Fruit fly (Drosophila melanogaster) whole organism, embryonic: ENCODE results near the gene schlank.

ENCODE experiments used
- Asciz ChIP-seq: fragments of 200-800 bp; sonication (Bioruptor generic); optimal IDR thresholded peaks from 2 replicates; lab custom pipeline; 2017; ENCODE audit warnings: missing biosample characterization, mild to moderate bottlenecking, missing genetic modification characterization, missing genetic modification reagents
- BEAF-32 ChIP-seq: fragments of 200-800 bp; sonication (Bioruptor generic); optimal IDR thresholded peaks from 3 replicates; lab custom pipeline; 2017; ENCODE audit warnings: missing biosample characterization, missing genetic modification characterization, mild to moderate bottlenecking, moderate library complexity, missing genetic modification reagents
- CG10147 ChIP-seq: fragments of 200-800 bp; sonication (Bioruptor generic); optimal IDR thresholded peaks from 2 replicates; lab custom pipeline; 2019; ENCODE audit warnings: missing biosample characterization, mild to moderate bottlenecking, missing genetic modification characterization, moderate library complexity
- CG10209 ChIP-seq: fragments of 200-800 bp; sonication (Bioruptor generic); optimal IDR thresholded peaks from 3 replicates; lab custom pipeline; 2017; ENCODE audit warnings: missing biosample characterization, mild to moderate bottlenecking, missing genetic modification characterization, missing genetic modification reagents
- CG10267 ChIP-seq: fragments of 200-800 bp; sonication (Bioruptor generic); optimal IDR thresholded peaks from 2 replicates; lab custom pipeline; 2018; ENCODE audit warnings: missing biosample characterization, mild to moderate bottlenecking, missing genetic modification characterization, moderate library complexity
- CG10321 ChIP-seq: fragments of 200-800 bp; sonication (Bioruptor generic); IDR thresholded peaks from 2 replicates; pipeline ENCODE4 v1.3.6; 2022; ENCODE audit warnings: missing biosample characterization, missing genetic modification characterization
- CG12219 ChIP-seq: fragments of 200-800 bp; sonication (Bioruptor generic); optimal IDR thresholded peaks from 3 replicates; lab custom pipeline; 2018; ENCODE audit warnings: missing biosample characterization, mild to moderate bottlenecking, missing genetic modification characterization
- CG12236 ChIP-seq: fragments of 200-800 bp; sonication (Bioruptor generic); optimal IDR thresholded peaks from 2 replicates; lab custom pipeline; 2016; ENCODE audit warnings: missing biosample characterization, missing genetic modification characterization
- CG12769 ChIP-seq: fragments of 200-800 bp; sonication (Bioruptor generic); optimal IDR thresholded peaks from 2 replicates; lab custom pipeline; 2019; ENCODE audit warnings: missing biosample characterization, mild to moderate bottlenecking, missing genetic modification characterization, moderate library complexity
- CG13624 ChIP-seq: fragments of 200-800 bp; sonication (Bioruptor generic); optimal IDR thresholded peaks from 2 replicates; lab custom pipeline; 2016; ENCODE audit warnings: missing biosample characterization, missing genetic modification characterization
- CG14710 ChIP-seq: fragments of 200-800 bp; sonication (Bioruptor generic); optimal IDR thresholded peaks from 3 replicates; lab custom pipeline; 2019; ENCODE audit warnings: missing biosample characterization, mild to moderate bottlenecking, missing genetic modification characterization, moderate library complexity
- CG14860 ChIP-seq: fragments of 200-800 bp; sonication (Bioruptor generic); IDR thresholded peaks from 3 replicates; pipeline ENCODE4 v1.3.6; 2022; ENCODE audit warnings: missing biosample characterization, missing genetic modification characterization; ENCODE audit not compliant: partially characterized antibody
- CG30431 ChIP-seq: fragments of 200-800 bp; sonication (Bioruptor generic); optimal IDR thresholded peaks from 2 replicates; lab custom pipeline; 2017; ENCODE audit warnings: missing biosample characterization, missing genetic modification characterization
- CG4854 ChIP-seq: fragments of 200-800 bp; sonication (Bioruptor generic); optimal IDR thresholded peaks from 2 replicates; lab custom pipeline; 2016; ENCODE audit warnings: missing biosample characterization, missing genetic modification characterization, inconsistent platforms
- CG6254 ChIP-seq: fragments of 200-800 bp; sonication (Bioruptor generic); optimal IDR thresholded peaks from 3 replicates; lab custom pipeline; 2017; ENCODE audit warnings: mild to moderate bottlenecking, missing biosample characterization, missing genetic modification reagents, missing genetic modification characterization
- CG9437 ChIP-seq: fragments of 200-800 bp; sonication (Bioruptor generic); optimal IDR thresholded peaks from 2 replicates; lab custom pipeline; 2018; ENCODE audit warnings: missing biosample characterization, mild to moderate bottlenecking, missing genetic modification characterization
- Dip2 ChIP-seq: fragments of 200-800 bp; sonication (Bioruptor generic); IDR thresholded peaks from 2 replicates; pipeline ENCODE4 v1.3.6; 2022; ENCODE audit warnings: missing biosample characterization, missing genetic modification characterization
- Drgx ChIP-seq: fragments of 200-800 bp; sonication (Bioruptor generic); IDR thresholded peaks from 2 replicates; pipeline ENCODE4 v1.3.6; 2022; ENCODE audit warnings: missing biosample characterization, missing genetic modification characterization
- H15 ChIP-seq: fragments of 200-800 bp; sonication (Bioruptor generic); IDR thresholded peaks from 3 replicates; pipeline ENCODE4 v1.3.6; 2022; ENCODE audit warnings: missing biosample characterization, missing genetic modification characterization
- HHEX ChIP-seq: fragments of 200-800 bp; sonication (Bioruptor generic); optimal IDR thresholded peaks from 3 replicates; lab custom pipeline; 2017; ENCODE audit warnings: missing biosample characterization, mild to moderate bottlenecking, missing genetic modification characterization, missing genetic modification reagents
- Hmr ChIP-seq: fragments of 200-800 bp; sonication (Bioruptor generic); optimal IDR thresholded peaks from 3 replicates; lab custom pipeline; 2017; ENCODE audit warnings: mild to moderate bottlenecking, missing biosample characterization, missing genetic modification reagents, missing genetic modification characterization
- Hsf ChIP-seq: fragments of 200-800 bp; sonication (Bioruptor generic); optimal IDR thresholded peaks from 3 replicates; lab custom pipeline; 2016; ENCODE audit warnings: missing biosample characterization, missing genetic modification characterization
- Jarid2 ChIP-seq: fragments of 200-800 bp; sonication (Bioruptor generic); optimal IDR thresholded peaks from 3 replicates; lab custom pipeline; 2017; ENCODE audit warnings: mild to moderate bottlenecking, missing biosample characterization, missing genetic modification reagents, missing genetic modification characterization
- Lim3 ChIP-seq: fragments of 200-800 bp; sonication (Bioruptor generic); IDR thresholded peaks from 2 replicates; pipeline ENCODE4 v1.3.6; 2022; ENCODE audit warnings: missing biosample characterization, missing genetic modification characterization
- Lpt ChIP-seq: fragments of >200 bp; optimal IDR thresholded peaks from 2 replicates; lab custom pipeline; 2018; ENCODE audit warnings: missing biosample characterization, missing genetic modification characterization
- MTF-1 ChIP-seq: fragments of 200-800 bp; sonication (Bioruptor generic); optimal IDR thresholded peaks from 2 replicates; lab custom pipeline; 2018; ENCODE audit warnings: missing biosample characterization, mild to moderate bottlenecking, missing genetic modification characterization, borderline replicate concordance
- NC2α ChIP-seq: fragments of 200-800 bp; sonication (Bioruptor generic); optimal IDR thresholded peaks from 2 replicates; lab custom pipeline; 2016; ENCODE audit warnings: missing biosample characterization, missing genetic modification characterization
- Nf-YA ChIP-seq: fragments of 200-800 bp; sonication (Bioruptor generic); IDR thresholded peaks from 2 replicates; pipeline ENCODE4 v1.3.6; 2022; ENCODE audit warnings: missing biosample characterization, missing genetic modification characterization
- Rx ChIP-seq: fragments of 200-800 bp; sonication (Bioruptor generic); IDR thresholded peaks from 2 replicates; pipeline ENCODE4 v1.3.6; 2022; ENCODE audit warnings: missing biosample characterization, missing genetic modification characterization
- Usf ChIP-seq: fragments of 200-800 bp; sonication (Bioruptor generic); optimal IDR thresholded peaks from 2 replicates; lab custom pipeline; 2017; ENCODE audit warnings: missing genotype, missing biosample characterization, missing genetic modification characterization
- Xbp1 ChIP-seq: fragments of 200-800 bp; sonication (Bioruptor generic); optimal IDR thresholded peaks from 3 replicates; lab custom pipeline; 2016; ENCODE audit warnings: missing biosample characterization, mild to moderate bottlenecking, missing genetic modification characterization
- az2 ChIP-seq: fragments of 200-800 bp; sonication (Bioruptor generic); optimal IDR thresholded peaks from 3 replicates; lab custom pipeline; 2016; ENCODE audit warnings: missing biosample characterization, missing genetic modification characterization
- bab2 ChIP-seq: fragments of 200-800 bp; sonication (Bioruptor generic); optimal IDR thresholded peaks from 2 replicates; lab custom pipeline; 2016; ENCODE audit warnings: missing biosample characterization, missing genetic modification characterization
- bowl ChIP-seq: fragments of 200-800 bp; sonication (Bioruptor generic); IDR thresholded peaks from 2 replicates; pipeline ENCODE4 v1.3.6; 2022; ENCODE audit warnings: missing biosample characterization, missing genetic modification characterization
- btn ChIP-seq: fragments of 200-800 bp; sonication (Bioruptor generic); optimal IDR thresholded peaks from 2 replicates; lab custom pipeline; 2016; ENCODE audit warnings: missing biosample characterization, missing genetic modification characterization
- croc ChIP-seq: fragments of 200-800 bp; sonication (Bioruptor generic); conservative IDR thresholded peaks from 3 replicates; pipeline ENCODE4 v1.3.6; 2022; ENCODE audit warnings: missing biosample characterization, missing genetic modification characterization
- emc ChIP-seq: fragments of 200-800 bp; sonication (Bioruptor generic); optimal IDR thresholded peaks from 2 replicates; lab custom pipeline; 2016; ENCODE audit warnings: missing biosample characterization, missing genetic modification characterization
- en ChIP-seq: fragments of 200-800 bp; sonication (Bioruptor generic); optimal IDR thresholded peaks from 2 replicates; lab custom pipeline; 2016; ENCODE audit warnings: missing biosample characterization, missing genetic modification characterization
- fu2 ChIP-seq: fragments of 200-800 bp; sonication (Bioruptor generic); optimal IDR thresholded peaks from 2 replicates; lab custom pipeline; 2016; ENCODE audit warnings: missing biosample characterization, missing genetic modification characterization
- her ChIP-seq: fragments of 200-800 bp; sonication (Bioruptor generic); optimal IDR thresholded peaks from 2 replicates; lab custom pipeline; 2016; ENCODE audit warnings: missing biosample characterization, missing genetic modification characterization
- ind ChIP-seq: fragments of 200-800 bp; sonication (Bioruptor generic); optimal IDR thresholded peaks from 3 replicates; lab custom pipeline; 2016; ENCODE audit warnings: missing biosample characterization, missing genetic modification characterization
- jing ChIP-seq: fragments of 200-800 bp; sonication (Bioruptor generic); optimal IDR thresholded peaks from 2 replicates; lab custom pipeline; 2018; ENCODE audit warnings: missing biosample characterization, mild to moderate bottlenecking, missing genetic modification characterization
- kah ChIP-seq: fragments of 200-800 bp; sonication (Bioruptor generic); optimal IDR thresholded peaks from 2 replicates; lab custom pipeline; 2018; ENCODE audit warnings: missing biosample characterization, mild to moderate bottlenecking, missing genetic modification characterization
- kay ChIP-seq: fragments of 200-800 bp; sonication (Bioruptor generic); optimal IDR thresholded peaks from 2 replicates; lab custom pipeline; 2016; ENCODE audit warnings: missing biosample characterization, missing genetic modification characterization
- lilli ChIP-seq: fragments of 200-800 bp; sonication (Bioruptor generic); optimal IDR thresholded peaks from 3 replicates; lab custom pipeline; 2016; ENCODE audit warnings: missing biosample characterization, missing genetic modification characterization
- lola ChIP-seq, 3 experiments: fragments of >200 bp in 2 of 3; fragments of 200-800 bp in 1 of 3; sonication (Bioruptor generic) in 1 of 3; optimal IDR thresholded peaks; 2 replicates each; lab custom pipeline; 2017 to 2019; ENCODE audit warnings: missing biosample characterization in 3 of 3, missing genetic modification characterization in 3 of 3, mild to moderate bottlenecking in 1 of 3, moderate library complexity in 1 of 3
- lov ChIP-seq, 2 experiments: fragments of 200-800 bp in 1 of 2; fragments of >200 bp in 1 of 2; sonication (Bioruptor generic) in 1 of 2; IDR thresholded peaks in 1 of 2; optimal IDR thresholded peaks in 1 of 2; 2 replicates in 1 of 2; 3 replicates in 1 of 2; pipeline versions ENCODE4 v1.3.6 to Lab custom; 2017 to 2022; ENCODE audit warnings: missing biosample characterization in 1 of 2, missing genetic modification characterization in 1 of 2
- so ChIP-seq: fragments of 200-800 bp; sonication (Bioruptor generic); IDR thresholded peaks from 3 replicates; pipeline ENCODE4 v1.3.6; 2022; ENCODE audit warnings: missing biosample characterization, missing genetic modification characterization
- sr ChIP-seq: fragments of 200-800 bp; sonication (Bioruptor generic); IDR thresholded peaks from 3 replicates; pipeline ENCODE4 v1.3.6; 2022; ENCODE audit warnings: missing biosample characterization, missing genetic modification characterization
- twi ChIP-seq: fragments of 200-800 bp; optimal IDR thresholded peaks from 2 replicates; lab custom pipeline; 2019; ENCODE audit warnings: missing biosample characterization, mild to moderate bottlenecking, missing genetic modification characterization, moderate library complexity
- zf30C ChIP-seq: fragments of 200-800 bp; sonication (Bioruptor generic); optimal IDR thresholded peaks from 3 replicates; lab custom pipeline; 2018; ENCODE audit warnings: missing biosample characterization, mild to moderate bottlenecking, missing genetic modification characterization

Gene schlank

dm6 chrX:6295129-6295539, 28.1 kb upstream of the schlank start, which contains the start of the genes CG15891 and CG3815 (continued):
- TF ChIP-seq bab2 (GFP tag; lab: Kevin White, UChicago) (peak; percentile 55), CG10209 (no peak), lilli (GFP tag; lab: Kevin White, UChicago) (peak; percentile 68), CG30431 (GFP tag; lab: Kevin White, UChicago) (peak; percentile 38), kah (GFP tag; lab: Kevin White, UChicago) (peak; percentile 40), lola (GFP tag; optimal IDR thresholded peaks at IDR 0.05; lab: Kevin White, UChicago) (peak in 1 of 3 experiments; percentile 56), CG12769 (no peak), twi (tag; lab: Kevin White, UChicago) (peak; percentile 48), Hmr (GFP tag; lab: Kevin White, UChicago) (no peak), kay (GFP tag; lab: Kevin White, UChicago) (no peak), CG14710 (tag; lab: Kevin White, UChicago) (peak; percentile 66), jing (GFP tag; lab: Kevin White, UChicago) (no peak), Asciz (GFP tag; lab: Kevin White, UChicago) (no peak), Drgx (GFP tag; lab: Robert Waterston, UW) (no peak), NC2α (GFP tag; lab: Kevin White, UChicago) (no peak), Lim3 (no peak), CG14860 (GFP tag; lab: Robert Waterston, UW) (no peak), CG6254 (GFP tag; lab: Kevin White, UChicago) (no peak), Dip2 (no peak), CG10147 (peak; percentile 42), CG13624 (GFP tag; lab: Kevin White, UChicago) (peak; percentile 88), lov (optimal IDR thresholded peaks at IDR 0.05; lab: Kevin White, UChicago) (no peak), lov (GFP tag; IDR thresholded peaks at IDR 0.05; lab: Robert Waterston, UW) (no peak), emc (no peak), Usf (GFP tag; lab: Kevin White, UChicago) (no peak), CG12219 (GFP tag; lab: Kevin White, UChicago) (no peak), Xbp1 (peak; percentile 53), CG12236 (no peak), bowl (GFP tag; lab: Robert Waterston, UW) (no peak), croc (peak; percentile 33; the same call in 1 of the 3 replicates), sr (GFP tag; lab: Robert Waterston, UW) (no peak), ind (peak; percentile 57), Lpt (GFP tag; lab: Kevin White, UChicago) (no peak), en (no peak), HHEX (no peak), her (GFP tag; lab: Kevin White, UChicago) (peak; percentile 23), fu2 (GFP tag; lab: Kevin White, UChicago) (peak; percentile 49), Jarid2 (GFP tag; lab: Kevin White, UChicago) (no peak), CG10267 (tag; lab: Kevin White, UChicago) (peak; percentile 44), MTF-1 (GFP tag; lab: Kevin White, UChicago) (no peak), Rx (GFP tag; lab: Robert Waterston, UW) (peak; percentile 51; the same call in 1 of the 2 replicates), Hsf (peak; percentile 47), CG4854 (GFP tag; lab: Kevin White, UChicago) (no peak), az2 (GFP tag; lab: Kevin White, UChicago) (peak; percentile 16), btn (GFP tag; lab: Kevin White, UChicago) (no peak), so (GFP tag; lab: Robert Waterston, UW) (peak; percentile 62; the same call in 1 of the 3 replicates), CG9437 (GFP tag; lab: Kevin White, UChicago) (peak; percentile 80), H15 (GFP tag; lab: Robert Waterston, UW) (no peak), BEAF-32 (GFP tag; lab: Kevin White, UChicago) (peak; percentile 70), CG10321 (no peak), Nf-YA (no peak), zf30C (no peak)
